Fruit fly (Drosophila melanogaster) whole organism, embryonic: Measurements from ENCODE around the gene Kah.

Source experiments
- CG10147 ChIP-seq: fragments of 200-800 bp; sonication (Bioruptor generic); optimal IDR thresholded peaks from 2 replicates; lab custom pipeline; 2019; ENCODE audit warnings: missing biosample characterization, mild to moderate bottlenecking, missing genetic modification characterization, moderate library complexity
- CG11504 ChIP-seq: fragments of 200-800 bp; sonication (Bioruptor generic); optimal IDR thresholded peaks from 3 replicates; lab custom pipeline; 2019; ENCODE audit warnings: missing biosample characterization, mild to moderate bottlenecking, missing genetic modification characterization, moderate library complexity
- CG14710 ChIP-seq: fragments of 200-800 bp; sonication (Bioruptor generic); optimal IDR thresholded peaks from 3 replicates; lab custom pipeline; 2019; ENCODE audit warnings: missing biosample characterization, mild to moderate bottlenecking, missing genetic modification characterization, moderate library complexity
- CG15479 ChIP-seq: fragments of 200-800 bp; sonication (Bioruptor generic); optimal IDR thresholded peaks from 3 replicates; lab custom pipeline; 2019; ENCODE audit warnings: missing biosample characterization, mild to moderate bottlenecking, missing genetic modification characterization, moderate library complexity
- CG15514 ChIP-seq: fragments of 200-800 bp; sonication (Bioruptor generic); optimal IDR thresholded peaks from 3 replicates; lab custom pipeline; 2017; ENCODE audit warnings: missing biosample characterization, missing genetic modification characterization, mild to moderate bottlenecking, moderate library complexity, missing genetic modification reagents
- CG17385 ChIP-seq: fragments of 200-800 bp; sonication (Bioruptor generic); optimal IDR thresholded peaks from 3 replicates; lab custom pipeline; 2018; ENCODE audit warnings: missing biosample characterization, mild to moderate bottlenecking, missing genetic modification characterization
- CG17568 ChIP-seq: fragments of 200-800 bp; sonication (Bioruptor generic); optimal IDR thresholded peaks from 2 replicates; lab custom pipeline; 2018; ENCODE audit warnings: missing biosample characterization, mild to moderate bottlenecking, missing genetic modification characterization, moderate library complexity
- CG18011 ChIP-seq: fragments of 200-800 bp; sonication (Bioruptor generic); optimal IDR thresholded peaks from 2 replicates; lab custom pipeline; 2017; ENCODE audit warnings: missing biosample characterization, missing genetic modification characterization, mild to moderate bottlenecking, moderate library complexity, missing genotype
- CG2678 ChIP-seq: fragments of 200-800 bp; sonication (Bioruptor generic); optimal IDR thresholded peaks from 3 replicates; lab custom pipeline; 2019; ENCODE audit warnings: missing biosample characterization, mild to moderate bottlenecking, missing genetic modification characterization, moderate library complexity
- CG32532 ChIP-seq: fragments of 200-800 bp; sonication (Bioruptor generic); IDR thresholded peaks from 2 replicates; pipeline ENCODE4 v1.3.6; 2022; ENCODE audit warnings: missing biosample characterization, missing genetic modification characterization
- CG4360 ChIP-seq: fragments of 200-800 bp; sonication (Bioruptor generic); IDR thresholded peaks from 2 replicates; pipeline ENCODE4 v1.3.6; 2022; ENCODE audit warnings: missing biosample characterization, missing genetic modification characterization
- CG4820 ChIP-seq: fragments of 200-800 bp; sonication (Bioruptor generic); optimal IDR thresholded peaks from 3 replicates; lab custom pipeline; 2016; ENCODE audit warnings: missing biosample characterization, missing genetic modification characterization
- CG6175 ChIP-seq: fragments of 200-800 bp; sonication (Bioruptor generic); IDR thresholded peaks from 3 replicates; pipeline ENCODE4 v1.3.6; 2022; ENCODE audit warnings: missing biosample characterization, missing genetic modification characterization
- CG6654 ChIP-seq: fragments of 200-800 bp; sonication (Bioruptor generic); optimal IDR thresholded peaks from 2 replicates; lab custom pipeline; 2017; ENCODE audit warnings: missing biosample characterization, mild to moderate bottlenecking, missing genetic modification characterization
- CG6854 ChIP-seq: fragments of 200-800 bp; sonication (Bioruptor generic); optimal IDR thresholded peaks from 3 replicates; lab custom pipeline; 2017; ENCODE audit warnings: missing biosample characterization, mild to moderate bottlenecking, missing genetic modification characterization
- CG8388 ChIP-seq: fragments of 200-800 bp; sonication (Bioruptor generic); optimal IDR thresholded peaks from 2 replicates; lab custom pipeline; 2019; ENCODE audit warnings: missing biosample characterization, mild to moderate bottlenecking, missing genetic modification characterization, moderate library complexity
- CG9437 ChIP-seq: fragments of 200-800 bp; sonication (Bioruptor generic); optimal IDR thresholded peaks from 2 replicates; lab custom pipeline; 2018; ENCODE audit warnings: missing biosample characterization, mild to moderate bottlenecking, missing genetic modification characterization
- Doc2 ChIP-seq: fragments of 200-800 bp; sonication (Bioruptor generic); IDR thresholded peaks from 2 replicates; pipeline ENCODE4 v1.3.6; 2022; ENCODE audit warnings: missing biosample characterization, missing genetic modification characterization
- Doc3 ChIP-seq: fragments of 200-800 bp; sonication (Bioruptor generic); IDR thresholded peaks from 3 replicates; pipeline ENCODE4 v1.3.6; 2022; ENCODE audit warnings: missing biosample characterization, missing genetic modification characterization; ENCODE audit not compliant: partially characterized antibody
- Elba2 ChIP-seq: fragments of 200-800 bp; sonication (Bioruptor generic); optimal IDR thresholded peaks from 3 replicates; lab custom pipeline; 2016; ENCODE audit warnings: missing biosample characterization, missing genetic modification characterization
- GATAe ChIP-seq: fragments of 200-800 bp; sonication (Bioruptor generic); conservative IDR thresholded peaks from 2 replicates; pipeline ENCODE4 v1.3.6; 2022; ENCODE audit warnings: missing biosample characterization, missing genetic modification characterization
- HLHmδ ChIP-seq: fragments of 200-800 bp; sonication (Bioruptor generic); optimal IDR thresholded peaks from 2 replicates; lab custom pipeline; 2018; ENCODE audit warnings: missing biosample characterization, mild to moderate bottlenecking, missing genetic modification characterization, moderate library complexity
- Hr3 ChIP-seq: fragments of 200-800 bp; sonication (Bioruptor generic); optimal IDR thresholded peaks from 3 replicates; lab custom pipeline; 2016; ENCODE audit warnings: missing biosample characterization, missing genetic modification characterization
- Kr ChIP-seq: fragments of 200-800 bp; sonication (Bioruptor generic); optimal IDR thresholded peaks from 2 replicates; lab custom pipeline; 2017; ENCODE audit warnings: missing biosample characterization, mild to moderate bottlenecking, missing genetic modification characterization
- Med ChIP-seq: fragments of 200-800 bp; sonication (Bioruptor generic); peaks from one replicate; lab custom pipeline; 2016; ENCODE audit warnings: missing biosample characterization, missing genetic modification characterization, mild to moderate bottlenecking, inconsistent platforms, moderate library complexity
- Nf-YC ChIP-seq: fragments of 200-800 bp; optimal IDR thresholded peaks from 3 replicates; lab custom pipeline; 2019; ENCODE audit warnings: missing biosample characterization, mild to moderate bottlenecking, missing genetic modification characterization, moderate library complexity
- Rfx ChIP-seq: fragments of 200-800 bp; sonication (Bioruptor generic); IDR thresholded peaks from 2 replicates; pipeline ENCODE4 v1.3.6; 2022; ENCODE audit warnings: missing biosample characterization, missing genetic modification characterization
- Six4 ChIP-seq: fragments of 200-800 bp; sonication (Bioruptor generic); optimal IDR thresholded peaks from 2 replicates; lab custom pipeline; 2016; ENCODE audit warnings: missing biosample characterization, missing genetic modification characterization
- Ssrp ChIP-seq: fragments of 200-800 bp; sonication (Bioruptor generic); optimal IDR thresholded peaks from 2 replicates; lab custom pipeline; 2018; ENCODE audit warnings: missing biosample characterization, mild to moderate bottlenecking, missing genetic modification characterization, moderate library complexity
- amos ChIP-seq: fragments of 200-800 bp; sonication (Bioruptor generic); IDR thresholded peaks from 2 replicates; pipeline ENCODE4 v1.3.6; 2022; ENCODE audit warnings: missing biosample characterization, missing genetic modification characterization; ENCODE audit not compliant: partially characterized antibody
- bcd ChIP-seq: fragments of 200-800 bp; sonication (Bioruptor generic); optimal IDR thresholded peaks from 2 replicates; lab custom pipeline; 2017; ENCODE audit warnings: missing biosample characterization, mild to moderate bottlenecking, missing genetic modification characterization
- cg ChIP-seq: fragments of 200-800 bp; sonication (Bioruptor generic); optimal IDR thresholded peaks from 3 replicates; lab custom pipeline; 2019; ENCODE audit warnings: missing biosample characterization, mild to moderate bottlenecking, missing genetic modification characterization, moderate library complexity
- chif ChIP-seq, 2 experiments: fragments of 200-800 bp; sonication (Bioruptor generic); optimal IDR thresholded peaks; 3 replicates each; lab custom pipeline; 2016; ENCODE audit warnings: missing biosample characterization in 2 of 2, missing genetic modification characterization in 2 of 2
- ci ChIP-seq: fragments of 200-800 bp; sonication (Bioruptor generic); IDR thresholded peaks from 3 replicates; pipeline ENCODE4 v1.3.6; 2022; ENCODE audit warnings: missing biosample characterization, missing genetic modification characterization
- crc ChIP-seq: fragments of 200-800 bp; sonication (Bioruptor generic); optimal IDR thresholded peaks from 2 replicates; lab custom pipeline; 2016; ENCODE audit warnings: missing biosample characterization, missing genetic modification characterization
- gce ChIP-seq: fragments of 200-800 bp; sonication (Bioruptor generic); IDR thresholded peaks from 3 replicates; pipeline ENCODE4 v1.3.6; 2022; ENCODE audit warnings: missing biosample characterization, missing genetic modification characterization
- gfzf ChIP-seq: fragments of 200-800 bp; sonication (Bioruptor generic); optimal IDR thresholded peaks from 2 replicates; lab custom pipeline; 2016; ENCODE audit warnings: missing biosample characterization, mild to moderate bottlenecking, missing genetic modification characterization, moderate library complexity
- grn ChIP-seq: fragments of 200-800 bp; sonication (Bioruptor generic); optimal IDR thresholded peaks from 3 replicates; lab custom pipeline; 2017; ENCODE audit warnings: missing biosample characterization, missing genetic modification characterization
- kah ChIP-seq: fragments of 200-800 bp; sonication (Bioruptor generic); optimal IDR thresholded peaks from 2 replicates; lab custom pipeline; 2018; ENCODE audit warnings: missing biosample characterization, mild to moderate bottlenecking, missing genetic modification characterization
- klu ChIP-seq: fragments of 200-800 bp; sonication (Bioruptor generic); IDR thresholded peaks from 2 replicates; pipeline ENCODE4 v1.3.6; 2022; ENCODE audit warnings: missing biosample characterization, missing genetic modification characterization
- oc ChIP-seq: fragments of 200-800 bp; sonication (Bioruptor generic); optimal IDR thresholded peaks from 2 replicates; lab custom pipeline; 2018; ENCODE audit warnings: missing biosample characterization, mild to moderate bottlenecking, missing genetic modification characterization, moderate library complexity
- phol ChIP-seq: fragments of 200-800 bp; sonication (Bioruptor generic); optimal IDR thresholded peaks from 3 replicates; lab custom pipeline; 2018; ENCODE audit warnings: missing biosample characterization, mild to moderate bottlenecking, missing genetic modification characterization, moderate library complexity
- seq ChIP-seq: fragments of 200-800 bp; sonication (Bioruptor generic); IDR thresholded peaks from 2 replicates; pipeline ENCODE4 v1.3.6; 2022; ENCODE audit warnings: missing biosample characterization, missing genetic modification characterization
- sr ChIP-seq: fragments of 200-800 bp; sonication (Bioruptor generic); IDR thresholded peaks from 3 replicates; pipeline ENCODE4 v1.3.6; 2022; ENCODE audit warnings: missing biosample characterization, missing genetic modification characterization
- tap ChIP-seq: fragments of 200-800 bp; optimal IDR thresholded peaks from 3 replicates; lab custom pipeline; 2019; ENCODE audit warnings: missing biosample characterization, mild to moderate bottlenecking, missing genetic modification characterization, moderate library complexity
- unpg ChIP-seq: fragments of 200-800 bp; sonication (Bioruptor generic); optimal IDR thresholded peaks from 3 replicates; lab custom pipeline; 2018; ENCODE audit warnings: missing biosample characterization, mild to moderate bottlenecking, missing genetic modification characterization, moderate library complexity
- usp ChIP-seq: fragments of >200 bp; optimal IDR thresholded peaks from 2 replicates; lab custom pipeline; 2017; ENCODE audit warnings: missing biosample characterization, missing genetic modification characterization
- zen2 ChIP-seq: fragments of 200-800 bp; sonication (Bioruptor generic); IDR thresholded peaks from 3 replicates; pipeline ENCODE4 v1.3.6; 2022; ENCODE audit warnings: missing biosample characterization, missing genetic modification characterization; ENCODE audit not compliant: partially characterized antibody

Gene Kah

DNA sequence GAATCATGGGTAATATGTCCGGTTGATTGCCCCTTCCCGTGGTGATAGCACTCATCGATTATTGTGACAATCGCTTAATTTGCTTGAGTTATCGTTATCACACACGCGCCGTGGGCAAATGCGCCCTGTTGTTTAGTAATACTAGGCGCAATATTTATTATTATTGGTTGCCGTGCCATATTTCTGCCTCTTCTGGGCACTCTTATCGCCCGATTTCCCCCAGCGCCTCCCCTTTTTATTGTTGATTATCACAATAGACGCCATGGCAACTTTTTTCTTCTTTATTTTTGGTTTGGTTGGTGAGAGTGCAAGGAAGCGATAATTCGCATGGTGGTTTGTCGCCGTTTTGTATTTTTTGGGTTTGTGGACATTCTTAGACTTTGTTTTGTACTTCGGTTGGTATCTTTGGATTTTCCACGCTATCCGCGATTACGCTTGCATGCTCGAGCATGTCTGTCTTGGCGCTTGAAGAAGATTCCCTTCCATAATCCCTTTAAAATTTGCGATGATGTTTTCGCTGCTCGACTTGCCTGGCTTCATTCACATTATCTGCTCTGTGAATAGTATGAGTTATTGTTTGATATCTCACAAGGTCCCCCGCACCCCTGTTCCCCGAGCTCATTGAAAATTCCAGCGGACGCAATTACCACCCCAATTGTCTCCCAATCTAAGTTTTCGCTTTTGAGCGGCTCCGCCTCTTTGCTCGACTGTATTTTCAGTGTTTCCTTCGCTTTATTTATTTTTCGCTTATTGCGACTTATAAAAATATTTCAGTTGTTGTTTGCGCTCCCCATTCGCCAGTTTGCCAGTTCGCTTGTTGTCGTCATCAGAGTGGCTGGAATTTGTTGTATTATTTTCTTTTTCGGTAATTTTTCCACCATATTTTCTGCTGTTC, 40.5 kb downstream of the Kah start (continued):
- TF ChIP-seq gfzf, result no peak
- TF ChIP-seq CG14710, result no peak
- TF ChIP-seq tap (tag; lab: Kevin White, UChicago), result no peak
- TF ChIP-seq CG4360 (GFP tag; lab: Robert Waterston, UW), result no peak
- TF ChIP-seq Nf-YC (tag; lab: Kevin White, UChicago), result peak; percentile 15
- 0 out of 2 replicates have a peak, but pooled peaks have one; percentile 17 for TF ChIP-seq amos (GFP tag; lab: Robert Waterston, UW)
- TF ChIP-seq Med (GFP tag; lab: Kevin White, UChicago), result peak; percentile 77
- no peak for TF ChIP-seq CG6654 (GFP tag; lab: Kevin White, UChicago)
- no peak for TF ChIP-seq Six4 (GFP tag; lab: Kevin White, UChicago)
- TF ChIP-seq crc (GFP tag; lab: Kevin White, UChicago), result no peak
- no peak for TF ChIP-seq CG4820 (GFP tag; lab: Kevin White, UChicago)
- TF ChIP-seq CG6854 (GFP tag; lab: Kevin White, UChicago), result peak; percentile 21
- TF ChIP-seq CG32532 (GFP tag; lab: Robert Waterston, UW), result peak; percentile 39
- no peak for TF ChIP-seq cg
- TF ChIP-seq Doc2 (GFP tag; lab: Robert Waterston, UW), result no peak
- no peak for TF ChIP-seq Hr3 (GFP tag; lab: Kevin White, UChicago)
- TF ChIP-seq CG10147 (GFP tag; lab: Kevin White, UChicago), result peak; percentile 38
- TF ChIP-seq CG17568 (GFP tag; lab: Kevin White, UChicago), result no peak
- TF ChIP-seq Rfx (GFP tag; lab: Robert Waterston, UW), result peak; percentile 46; the same call in 1 of the 2 replicates
- TF ChIP-seq CG17385, result peak; percentile 55
- no peak for TF ChIP-seq oc (tag; lab: Kevin White, UChicago)
- no peak for TF ChIP-seq CG18011 (GFP tag; lab: Kevin White, UChicago)
- no peak for TF ChIP-seq Kr (GFP tag; lab: Kevin White, UChicago)
- TF ChIP-seq GATAe (GFP tag; lab: Robert Waterston, UW), result peak; percentile 89
- TF ChIP-seq zen2 (GFP tag; lab: Robert Waterston, UW), result no peak
- no peak for TF ChIP-seq kah (GFP tag; lab: Kevin White, UChicago)
- TF ChIP-seq CG9437 (GFP tag; lab: Kevin White, UChicago), result no peak
- no peak for TF ChIP-seq gce (GFP tag; lab: Robert Waterston, UW)
- peak; percentile 22; the same call in 1 of the 2 replicates for TF ChIP-seq seq (GFP tag; lab: Robert Waterston, UW)
- TF ChIP-seq Ssrp (tag; lab: Kevin White, UChicago), result no peak
- TF ChIP-seq bcd (GFP tag; lab: Kevin White, UChicago), result no peak
- TF ChIP-seq CG2678 (tag; lab: Kevin White, UChicago), result peak; percentile 40
- TF ChIP-seq grn (GFP tag; lab: Kevin White, UChicago), result peak; percentile 62
- no peak for TF ChIP-seq Doc3 (GFP tag; lab: Robert Waterston, UW)
- TF ChIP-seq CG11504 (tag; lab: Kevin White, UChicago), result no peak
- peak; percentile 34 for TF ChIP-seq CG15514 (GFP tag; lab: Kevin White, UChicago)
- no peak for TF ChIP-seq phol (tag; lab: Kevin White, UChicago)
- TF ChIP-seq Elba2 (GFP tag; lab: Kevin White, UChicago), result no peak
- no peak for TF ChIP-seq CG8388 (GFP tag; lab: Kevin White, UChicago)
- no peak for TF ChIP-seq sr
- 0 out of 3 replicates have a peak, but pooled peaks have one; percentile 31 for TF ChIP-seq CG6175 (GFP tag; lab: Robert Waterston, UW)
- TF ChIP-seq ci (GFP tag; lab: Robert Waterston, UW), result 0 out of 3 replicates have a peak, but pooled peaks have one; percentile 31
- TF ChIP-seq klu, result no peak
- TF ChIP-seq CG15479 (GFP tag; lab: Kevin White, UChicago), result peak; percentile 22
- TF ChIP-seq usp (GFP tag; lab: Kevin White, UChicago), result no peak
- TF ChIP-seq HLHmδ (GFP tag; lab: Kevin White, UChicago), result no peak
- TF ChIP-seq unpg (GFP tag; lab: Kevin White, UChicago), result no peak
- no peak for TF ChIP-seq chif (GFP tag; optimal IDR thresholded peaks at IDR 0.05; lab: Kevin White, UChicago)
